Worm (Caenorhabditis elegans) whole organism, L2 larva: ENCODE results near the gene act-4.
A peak's percentile ranks its signal among the peaks of the same experiment; 100 is the strongest.

Source experiments
- C34F6.9 ChIP-seq: fragments of 150-350 bp; optimal IDR thresholded peaks from 2 replicates; lab custom pipeline; 2014; ENCODE audit warnings: missing biosample characterization, missing genetic modification characterization
- F13H6.1 ChIP-seq: sonication (generic microtip); optimal IDR thresholded peaks from 2 replicates; lab custom pipeline; 2016; ENCODE audit warnings: missing genetic modification characterization, missing compliant biosample characterization
- R02D3.7 ChIP-seq: fragments of 150-350 bp; optimal IDR thresholded peaks from 2 replicates; lab custom pipeline; 2014; ENCODE audit warnings: missing biosample characterization, missing genetic modification characterization
- Y55F3AM.14 ChIP-seq: fragments of 200-800 bp; sonication (Bioruptor generic); optimal IDR thresholded peaks from 2 replicates; lab custom pipeline; 2018; ENCODE audit warnings: mild to moderate bottlenecking, missing genetic modification characterization, missing compliant biosample characterization
- ZK546.5 ChIP-seq: sonication (generic microtip); optimal IDR thresholded peaks from 2 replicates; lab custom pipeline; 2017; ENCODE audit warnings: missing biosample characterization, missing genetic modification characterization
- alr-1 ChIP-seq: fragments of 150-350 bp; optimal IDR thresholded peaks from 2 replicates; lab custom pipeline; 2014; ENCODE audit warnings: missing biosample characterization, missing genetic modification characterization
- aly-2 ChIP-seq: fragments of 150-350 bp; optimal IDR thresholded peaks from 2 replicates; lab custom pipeline; 2014; ENCODE audit warnings: missing biosample characterization, missing genetic modification characterization
- ama-1 ChIP-seq: fragments of 150-350 bp; optimal IDR thresholded peaks from 2 replicates; lab custom pipeline; 2018; ENCODE audit warnings: inconsistent platforms
- blmp-1 ChIP-seq: sonication (generic microtip); optimal IDR thresholded peaks from 2 replicates; lab custom pipeline; 2017; ENCODE audit warnings: missing genetic modification characterization, mild to moderate bottlenecking, missing compliant biosample characterization, antibody characterized with exemption, moderate library complexity; ENCODE audit not compliant: insufficient read depth
- ceh-16 ChIP-seq: fragments of 150-350 bp; optimal IDR thresholded peaks from 2 replicates; lab custom pipeline; 2014; ENCODE audit warnings: missing biosample characterization, missing genetic modification characterization
- ceh-82 ChIP-seq: fragments of 150-350 bp; optimal IDR thresholded peaks from 2 replicates; lab custom pipeline; 2014; ENCODE audit warnings: missing biosample characterization, missing genetic modification characterization
- elt-1 ChIP-seq: fragments of 150-350 bp; optimal IDR thresholded peaks from 2 replicates; lab custom pipeline; 2014; ENCODE audit warnings: missing biosample characterization, missing genetic modification characterization
- gmeb-1 ChIP-seq: fragments of 150-350 bp; optimal IDR thresholded peaks from 2 replicates; lab custom pipeline; 2014; ENCODE audit warnings: missing biosample characterization, missing genetic modification characterization
- lin-13 ChIP-seq: fragments of 150-350 bp; optimal IDR thresholded peaks from 2 replicates; lab custom pipeline; 2014; ENCODE audit warnings: missing biosample characterization, missing genetic modification reagents, missing genetic modification characterization
- lin-39 ChIP-seq: fragments of 150-350 bp; optimal IDR thresholded peaks from 2 replicates; lab custom pipeline; 2014; ENCODE audit warnings: missing biosample characterization, missing genetic modification reagents, missing genetic modification characterization
- lsy-2 ChIP-seq, 2 experiments: fragments of 150-350 bp in 1 of 2; sonication (generic microtip) in 1 of 2; optimal IDR thresholded peaks; 2 replicates each; lab custom pipeline; 2014 to 2017; ENCODE audit warnings: missing biosample characterization in 2 of 2, missing genetic modification characterization in 2 of 2
- mab-5 ChIP-seq: fragments of 150-350 bp; optimal IDR thresholded peaks from 2 replicates; lab custom pipeline; 2014; ENCODE audit warnings: missing biosample characterization, missing genetic modification characterization
- mdl-1 ChIP-seq, 2 experiments: fragments of 150-350 bp in 1 of 2; sonication (generic microtip) in 1 of 2; optimal IDR thresholded peaks; 2 replicates each; lab custom pipeline; 2017; ENCODE audit warnings: missing biosample characterization in 2 of 2, missing genetic modification characterization in 2 of 2
- nhr-11 ChIP-seq: fragments of 150-350 bp; optimal IDR thresholded peaks from 2 replicates; lab custom pipeline; 2014; ENCODE audit warnings: missing biosample characterization, missing genetic modification characterization
- nhr-12 ChIP-seq: fragments of 150-350 bp; optimal IDR thresholded peaks from 2 replicates; lab custom pipeline; 2014; ENCODE audit warnings: missing biosample characterization, missing genetic modification characterization
- nhr-129 ChIP-seq: fragments of 150-350 bp; optimal IDR thresholded peaks from 2 replicates; lab custom pipeline; 2014; ENCODE audit warnings: missing biosample characterization, missing genetic modification characterization
- nhr-21 ChIP-seq: fragments of 150-350 bp; optimal IDR thresholded peaks from 2 replicates; lab custom pipeline; 2014; ENCODE audit warnings: missing biosample characterization, missing genetic modification characterization
- nhr-23 ChIP-seq: fragments of 150-350 bp; optimal IDR thresholded peaks from 2 replicates; lab custom pipeline; 2014; ENCODE audit warnings: missing biosample characterization, missing genetic modification reagents, missing genetic modification characterization
- nhr-237 ChIP-seq: fragments of 150-350 bp; optimal IDR thresholded peaks from 2 replicates; lab custom pipeline; 2014; ENCODE audit warnings: missing biosample characterization, missing genetic modification characterization
- nhr-25 ChIP-seq: fragments of 150-350 bp; sonication (generic microtip); optimal IDR thresholded peaks from 3 replicates; lab custom pipeline; 2014; ENCODE audit warnings: missing biosample characterization, missing genetic modification characterization
- nhr-6 ChIP-seq: fragments of 150-350 bp; optimal IDR thresholded peaks from 2 replicates; lab custom pipeline; 2014; ENCODE audit warnings: missing biosample characterization, missing genetic modification characterization
- sem-4 ChIP-seq: fragments of 150-350 bp; optimal IDR thresholded peaks from 2 replicates; lab custom pipeline; 2014; ENCODE audit warnings: missing biosample characterization, missing genetic modification reagents, missing genetic modification characterization
- sma-3 ChIP-seq: sonication (generic microtip); optimal IDR thresholded peaks from 2 replicates; lab custom pipeline; 2016; ENCODE audit warnings: missing genetic modification reagents, missing genetic modification characterization, missing compliant biosample characterization
- sma-9 ChIP-seq, 2 experiments: fragments of 150-350 bp in 1 of 2; sonication (generic microtip) in 1 of 2; optimal IDR thresholded peaks; 2 replicates each; lab custom pipeline; 2014 to 2016; ENCODE audit warnings: missing genetic modification characterization in 2 of 2, mild to moderate bottlenecking in 1 of 2, missing biosample characterization in 1 of 2, missing compliant biosample characterization in 1 of 2, missing genetic modification reagents in 1 of 2, moderate library complexity in 1 of 2
- unc-39 ChIP-seq: fragments of 150-350 bp; optimal IDR thresholded peaks from 2 replicates; lab custom pipeline; 2014; ENCODE audit warnings: missing biosample characterization, missing genetic modification characterization
- unc-55 ChIP-seq: fragments of 150-350 bp; sonication (generic microtip); optimal IDR thresholded peaks from 3 replicates; lab custom pipeline; 2014; ENCODE audit warnings: missing biosample characterization, missing genetic modification reagents, missing genetic modification characterization
- zag-1 ChIP-seq: fragments of 150-350 bp; optimal IDR thresholded peaks from 2 replicates; lab custom pipeline; 2014; ENCODE audit warnings: missing biosample characterization, missing genetic modification characterization
- ztf-1 ChIP-seq: fragments of 200-800 bp; sonication (Bioruptor generic); conservative IDR thresholded peaks from 2 replicates; pipeline ENCODE4 v1.3.6; 2022; ENCODE audit warnings: missing genetic modification characterization, missing compliant biosample characterization
- ztf-4 ChIP-seq: fragments of 150-350 bp; optimal IDR thresholded peaks from 2 replicates; lab custom pipeline; 2014; ENCODE audit warnings: missing biosample characterization, missing genetic modification characterization

act-4 gene

DNA sequence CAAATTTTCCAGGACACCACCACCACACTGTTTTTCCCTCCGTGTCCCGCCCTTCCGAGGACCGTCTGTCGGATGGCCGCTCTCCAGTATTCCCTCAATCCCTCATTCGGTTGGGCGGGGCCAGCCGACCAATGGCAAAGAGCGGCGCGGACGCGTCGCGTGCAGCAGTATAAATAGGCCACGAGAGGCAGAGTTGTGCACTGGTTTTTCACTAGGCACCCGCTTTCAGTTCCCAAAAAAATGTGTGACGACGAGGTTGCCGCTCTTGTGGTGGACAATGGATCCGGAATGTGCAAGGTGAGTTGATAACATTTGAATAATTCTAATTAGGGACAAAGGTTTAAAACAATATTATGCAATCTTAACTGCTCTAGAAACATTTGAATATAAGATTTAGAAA is at the start of gene act-4:
TSS of gene act-4 (plus strand) at position 200 of the 400 bp plus-strand sequence.
- no peak for TF ChIP-seq elt-1
- peak; percentile 15 for TF ChIP-seq ceh-82
- TF ChIP-seq ceh-16 (tag; lab: Kevin White, UChicago) = peak; percentile 21
- TF ChIP-seq nhr-129 = peak; percentile 52
- TF ChIP-seq lsy-2 (tag; optimal IDR thresholded peaks at IDR 0.05; lab: Kevin White, UChicago) = peak; percentile 15 to 59
- TF ChIP-seq C34F6.9 (tag; lab: Kevin White, UChicago) = peak; percentile 41
- TF ChIP-seq unc-39 (tag; lab: Kevin White, UChicago) = no peak
- TF ChIP-seq sma-3 (GFP tag; lab: Kevin White, UChicago) = peak; percentile 33
- TF ChIP-seq alr-1 (tag; lab: Kevin White, UChicago) = no peak
- TF ChIP-seq ztf-4 (tag; lab: Kevin White, UChicago) = no peak
- TF ChIP-seq nhr-23 (tag; lab: Kevin White, UChicago) = no peak
- TF ChIP-seq zag-1 = peak; percentile 33
- TF ChIP-seq sma-9 (GFP tag; optimal IDR thresholded peaks at IDR 0.05; lab: Kevin White, UChicago) = peak; percentile 54
- TF ChIP-seq sma-9 (tag; optimal IDR thresholded peaks at IDR 0.05; lab: Kevin White, UChicago) = no peak
- TF ChIP-seq ZK546.5 (tag; lab: Kevin White, UChicago) = no peak
- no peak for TF ChIP-seq nhr-11 (tag; lab: Kevin White, UChicago)
- no peak for TF ChIP-seq nhr-12 (tag; lab: Kevin White, UChicago)
- TF ChIP-seq unc-55 (GFP tag; lab: Kevin White, UChicago) = peak; percentile 43
- TF ChIP-seq sem-4 (tag; lab: Kevin White, UChicago) = peak; percentile 48
- TF ChIP-seq nhr-6 (tag; lab: Kevin White, UChicago) = no peak
- TF ChIP-seq nhr-21 = no peak
- peak; percentile 78 for TF ChIP-seq F13H6.1 (tag; lab: Kevin White, UChicago)
- peak; percentile 26 for TF ChIP-seq lin-13 (GFP tag; lab: Kevin White, UChicago)
- TF ChIP-seq mab-5 = peak; percentile 20
- TF ChIP-seq mdl-1 (tag; optimal IDR thresholded peaks at IDR 0.05; lab: Kevin White, UChicago) = peak; percentile 26 to 58
- TF ChIP-seq Y55F3AM.14 (GFP tag; lab: Kevin White, UChicago) = no peak
- TF ChIP-seq nhr-25 (tag; lab: Kevin White, UChicago) = no peak
- TF ChIP-seq ama-1 (lab: Kevin White, UChicago) = peak; percentile 96
- TF ChIP-seq gmeb-1 (tag; lab: Kevin White, UChicago) = no peak
- TF ChIP-seq, all 48 proteins: peak for 15

DNA sequence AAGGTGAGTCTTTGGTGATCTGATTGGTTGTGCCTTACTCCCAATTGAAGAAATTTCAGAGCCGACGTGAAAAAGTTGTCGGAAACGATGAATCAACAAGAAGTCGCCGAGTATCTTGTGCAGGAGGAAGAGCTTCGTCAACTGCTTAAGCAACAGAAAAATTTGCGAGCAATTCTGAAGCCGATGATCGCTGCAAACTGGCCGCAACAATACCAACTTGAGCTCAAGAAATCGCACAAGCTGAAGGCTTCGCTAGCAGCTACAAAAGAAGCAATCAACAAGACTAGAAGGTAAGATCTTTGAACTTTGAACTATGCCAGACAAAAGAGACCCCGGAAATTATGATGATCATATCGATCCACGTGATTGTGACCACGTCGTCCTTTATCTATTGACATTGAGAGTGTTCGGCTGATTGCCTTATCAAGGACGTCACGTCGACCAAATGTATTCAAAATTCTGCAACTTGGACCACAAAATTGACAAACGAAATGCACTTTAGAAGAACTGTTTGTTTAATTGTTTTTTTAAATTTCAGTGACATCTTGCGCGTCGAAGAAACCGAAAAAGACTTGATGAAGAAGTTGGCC is 49.0 kb upstream of the act-4 start:
- TF ChIP-seq unc-39 (tag; lab: Kevin White, UChicago) (no peak), nhr-6 (tag; lab: Kevin White, UChicago) (no peak), nhr-25 (tag; lab: Kevin White, UChicago) (peak; percentile 26), sma-9 (GFP tag; optimal IDR thresholded peaks at IDR 0.05; lab: Kevin White, UChicago) (peak; percentile 38), sma-9 (tag; optimal IDR thresholded peaks at IDR 0.05; lab: Kevin White, UChicago) (no peak), sma-3 (GFP tag; lab: Kevin White, UChicago) (peak; percentile 33)

DNA sequence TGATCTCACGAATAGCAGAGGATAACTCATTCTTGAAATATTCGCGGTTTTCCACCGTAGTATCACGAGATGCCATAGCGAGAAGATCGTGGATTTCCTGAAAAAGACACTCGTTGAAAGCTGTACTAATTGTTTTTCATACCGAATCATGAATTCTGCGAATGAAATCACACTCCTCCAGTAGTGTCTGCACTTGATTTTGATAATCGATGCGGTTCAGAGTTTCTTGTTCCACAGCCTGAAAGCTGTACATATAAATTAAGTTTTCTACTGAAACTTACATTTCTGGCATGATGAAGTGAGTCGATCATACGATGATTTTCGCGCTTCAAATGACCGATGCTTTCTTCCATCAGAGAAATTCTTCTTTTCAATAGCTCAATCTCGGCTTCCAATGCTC is 46.0 kb upstream of the act-4 start:
- TF ChIP-seq ztf-1 (GFP tag; lab: Robert Waterston, UW) (no peak), nhr-12 (tag; lab: Kevin White, UChicago) (no peak), blmp-1 (tag; lab: Kevin White, UChicago) (no peak), aly-2 (tag; lab: Kevin White, UChicago) (no peak), nhr-25 (tag; lab: Kevin White, UChicago) (no peak), nhr-237 (tag; lab: Kevin White, UChicago) (no peak), lin-39 (no peak), mab-5 (no peak), sma-9 (GFP tag; optimal IDR thresholded peaks at IDR 0.05; lab: Kevin White, UChicago) (no peak), sma-9 (tag; optimal IDR thresholded peaks at IDR 0.05; lab: Kevin White, UChicago) (no peak), nhr-6 (tag; lab: Kevin White, UChicago) (no peak), unc-39 (tag; lab: Kevin White, UChicago) (no peak), nhr-11 (tag; lab: Kevin White, UChicago) (no peak), R02D3.7 (tag; lab: Kevin White, UChicago) (no peak), ama-1 (lab: Kevin White, UChicago) (no peak)
- TF ChIP-seq, all 48 proteins: peak for 0

DNA sequence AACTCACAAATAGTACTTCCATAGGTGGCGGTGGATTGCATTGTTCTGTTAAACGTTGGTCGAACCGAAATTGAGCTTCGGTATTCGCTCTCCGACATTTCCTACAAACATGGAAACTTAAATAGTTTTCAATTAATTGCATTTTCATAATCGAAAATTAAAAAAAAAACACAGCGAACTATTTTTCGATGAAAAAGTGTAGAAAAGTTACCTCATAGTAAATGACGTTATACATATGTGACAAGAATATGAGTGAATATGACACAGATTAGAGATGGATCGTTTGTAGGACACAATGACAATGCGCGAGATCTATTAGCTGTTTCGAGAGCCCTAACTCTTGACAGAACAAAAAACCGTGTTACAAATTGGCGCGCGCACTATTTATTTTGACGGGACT is 44.5 kb upstream of the act-4 start, which contains the start of gene ifa-4:
TSS of gene ifa-4 (minus strand) at position 101 of the 400 bp plus-strand sequence.
- TF ChIP-seq gmeb-1 (tag; lab: Kevin White, UChicago) = no peak
- TF ChIP-seq, all 48 proteins: peak for 0
